Worm (Caenorhabditis elegans) whole organism, young adult: ENCODE data around the gene dnj-1.

Source experiments
- ama-1 ChIP-seq, 3 experiments: fragments of 150-350 bp in 1 of 3; sonication (generic microtip) in 2 of 3; optimal IDR thresholded peaks; 2 replicates each; lab custom pipeline; 2014 to 2018; ENCODE audit warnings: missing biosample characterization in 2 of 3, missing genetic modification characterization in 2 of 3, missing genetic modification reagents in 2 of 3
- aptf-2 ChIP-seq: fragments of 200-800 bp; sonication (Bioruptor generic); conservative IDR thresholded peaks from 2 replicates; pipeline ENCODE4 v1.3.6; 2022; ENCODE audit warnings: missing genetic modification reagents, missing genetic modification characterization, missing compliant biosample characterization
- cebp-2 ChIP-seq: fragments of 200-800 bp; sonication (Bioruptor generic); IDR thresholded peaks from 2 replicates; pipeline ENCODE4 v1.3.6; 2022; ENCODE audit warnings: missing genetic modification characterization, missing compliant biosample characterization
- ekl-4 ChIP-seq: fragments of 200-800 bp; sonication (Bioruptor generic); IDR thresholded peaks from 2 replicates; pipeline ENCODE4 v1.3.6; 2022; ENCODE audit warnings: missing genetic modification reagents, missing genetic modification characterization, missing compliant biosample characterization
- lag-1 ChIP-seq: fragments of 200-800 bp; sonication (Bioruptor generic); IDR thresholded peaks from 2 replicates; pipeline ENCODE4 v1.3.6; 2022; ENCODE audit warnings: missing genetic modification reagents, missing genetic modification characterization, missing compliant biosample characterization
- nhr-179 ChIP-seq: sonication (generic microtip); optimal IDR thresholded peaks from 2 replicates; lab custom pipeline; 2016; ENCODE audit warnings: mild to moderate bottlenecking, missing genetic modification characterization, missing compliant biosample characterization
- nhr-80 ChIP-seq: sonication (generic microtip); optimal IDR thresholded peaks from 2 replicates; lab custom pipeline; 2016; ENCODE audit warnings: missing genetic modification characterization, missing compliant biosample characterization
- rcor-1 ChIP-seq: fragments of 200-800 bp; sonication (Bioruptor generic); IDR thresholded peaks from 2 replicates; pipeline ENCODE4 v1.3.6; 2022; ENCODE audit warnings: missing genetic modification reagents, missing genetic modification characterization, missing compliant biosample characterization

- TF ChIP-seq nhr-80 (tag; lab: Kevin White, UChicago) (no peak), ekl-4 (GFP tag; lab: Robert Waterston, UW) (no peak), aptf-2 (GFP tag; lab: Robert Waterston, UW) (no peak), cebp-2 (GFP tag; lab: Robert Waterston, UW) (no peak), rcor-1 (GFP tag; lab: Robert Waterston, UW) (no peak), ama-1 (optimal IDR thresholded peaks at IDR 0.05; lab: Kevin White, UChicago) (no peak), ama-1 (GFP tag; optimal IDR thresholded peaks at IDR 0.05; lab: Kevin White, UChicago) (no peak), nhr-179 (tag; lab: Kevin White, UChicago) (no peak), lag-1 (GFP tag; lab: Robert Waterston, UW) (no peak)
These were observed 27.6 kb upstream of the dnj-1 start, which contains the start of gene nhr-7 for ce11 chrIV:11271262-11271661.
